Fruit fly (Drosophila melanogaster): ENCODE results near the gene CG17300.

DNA sequence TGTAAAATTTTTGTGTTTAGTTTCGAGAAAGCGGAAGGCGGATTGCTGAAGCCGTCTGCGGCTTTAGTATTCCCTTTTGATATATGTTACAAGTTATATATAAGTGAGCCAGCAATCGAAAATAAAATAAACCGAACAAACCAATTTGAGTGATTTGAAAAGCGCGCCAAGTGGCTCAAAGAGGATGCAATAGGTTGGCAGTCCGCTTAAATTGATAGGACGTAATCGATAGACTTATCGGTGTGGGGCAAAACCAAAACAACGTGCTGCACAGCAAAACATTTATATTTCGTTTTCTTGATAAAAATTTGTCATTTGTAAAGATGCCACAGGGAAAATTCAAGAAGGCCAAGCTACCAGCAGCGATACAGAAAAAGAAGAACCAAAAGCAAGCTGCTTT is 40.3 kb downstream of the CG17300 start, which contains the start of gene CG11279:
- TF ChIP-seq CG8159 (tag; optimal IDR thresholded peaks at IDR 0.05) (no peak), Pif1A (GFP tag; optimal IDR thresholded peaks at IDR 0.05) (no peak), CG12605 (GFP tag; IDR thresholded peaks at IDR 0.05) (no peak), CG17806 (tag; optimal IDR thresholded peaks at IDR 0.05) (no peak), CG32121 (GFP tag; IDR thresholded peaks at IDR 0.05) (no peak)

All from whole organism, pupa.